Worm (Caenorhabditis elegans) whole organism, L4/young adult: ENCODE measurements around the gene arrd-13.

Experiments
- W03F9.2 ChIP-seq: fragments of 150-350 bp; optimal IDR thresholded peaks from 2 replicates; lab custom pipeline; 2014; ENCODE audit warnings: missing biosample characterization, missing genetic modification characterization
- him-1 ChIP-seq: sonication (generic microtip); optimal IDR thresholded peaks from 2 replicates; lab custom pipeline; 2016; ENCODE audit warnings: missing genotype, missing genetic modification reagents, missing genetic modification characterization, missing compliant biosample characterization

ce11 chrII:13791570-13792279 lies 33.5 kb downstream of the arrd-13 start, which contains the start of gene ZK131.11:
- TF ChIP-seq him-1 (no peak), W03F9.2 (tag; lab: Kevin White, UChicago) (no peak)
